Worm (Caenorhabditis elegans) whole organism, L4 larva: ENCODE data around the gene nspc-12.

Experiments
- ZK546.5 ChIP-seq, 2 experiments: sonication (generic microtip); optimal IDR thresholded peaks; 2 replicates each; lab custom pipeline; 2017; ENCODE audit warnings: missing biosample characterization in 2 of 2, missing genetic modification characterization in 2 of 2
- aly-2 ChIP-seq: sonication (generic microtip); optimal IDR thresholded peaks from 2 replicates; lab custom pipeline; 2018; ENCODE audit warnings: missing biosample characterization, missing genetic modification characterization
- madf-9 ChIP-seq: fragments of 200-800 bp; sonication (Bioruptor generic); conservative IDR thresholded peaks from 2 replicates; pipeline ENCODE4 v1.3.6; 2022; ENCODE audit warnings: missing genetic modification reagents, missing genetic modification characterization, missing compliant biosample characterization
- mxl-3 ChIP-seq: fragments of 200-800 bp; sonication (Bioruptor generic); optimal IDR thresholded peaks from 2 replicates; lab custom pipeline; 2018; ENCODE audit warnings: mild to moderate bottlenecking, missing genetic modification characterization, missing compliant biosample characterization

- no peak for TF ChIP-seq ZK546.5 (tag; optimal IDR thresholded peaks at IDR 0.05; lab: Kevin White, UChicago)
- TF ChIP-seq aly-2, result no peak
- TF ChIP-seq madf-9 (GFP tag; lab: Robert Waterston, UW), result no peak
- no peak for TF ChIP-seq mxl-3 (GFP tag; lab: Kevin White, UChicago)
Measured at ce11 chrX:12337846-12338490, 18.5 kb downstream of the nspc-12 start, which contains the start of gene srd-44.
